Fruit fly (Drosophila melanogaster) whole organism, adult: Measurements from ENCODE around the gene CG9331.

Experiments used
- CG11617 ChIP-seq: fragments of 200-800 bp; sonication (Bioruptor generic); optimal IDR thresholded peaks from 2 replicates; lab custom pipeline; 2017; ENCODE audit warnings: mild to moderate bottlenecking, missing biosample characterization, missing genetic modification reagents, missing genetic modification characterization
- CG12768 ChIP-seq: fragments of 200-800 bp; sonication (Bioruptor generic); optimal IDR thresholded peaks from 2 replicates; lab custom pipeline; 2017; ENCODE audit warnings: missing biosample characterization, missing genetic modification characterization, mild to moderate bottlenecking, moderate library complexity, missing genetic modification reagents
- CG14711 ChIP-seq: fragments of 200-800 bp; sonication (Bioruptor generic); optimal IDR thresholded peaks from 2 replicates; lab custom pipeline; 2018; ENCODE audit warnings: missing biosample characterization, mild to moderate bottlenecking, missing genetic modification characterization, moderate library complexity
- CG1620 ChIP-seq: fragments of 200-800 bp; sonication (Bioruptor generic); optimal IDR thresholded peaks from 2 replicates; lab custom pipeline; 2016; ENCODE audit warnings: missing biosample characterization, missing genetic modification characterization
- CG33017 ChIP-seq: fragments of 200-800 bp; sonication (Bioruptor generic); optimal IDR thresholded peaks from 2 replicates; lab custom pipeline; 2018; ENCODE audit warnings: missing biosample characterization, mild to moderate bottlenecking, missing genetic modification characterization, moderate library complexity
- CG5204 ChIP-seq: fragments of 200-800 bp; sonication (Bioruptor generic); optimal IDR thresholded peaks from 2 replicates; lab custom pipeline; 2016; ENCODE audit warnings: missing biosample characterization, missing genetic modification characterization
- CG7045 ChIP-seq: fragments of 200-800 bp; sonication (Bioruptor generic); optimal IDR thresholded peaks from 2 replicates; lab custom pipeline; 2017; ENCODE audit warnings: missing biosample characterization, mild to moderate bottlenecking, missing genetic modification characterization
- CG7101 ChIP-seq: fragments of 200-800 bp; sonication (Bioruptor generic); optimal IDR thresholded peaks from 2 replicates; lab custom pipeline; 2018; ENCODE audit warnings: missing biosample characterization, mild to moderate bottlenecking, missing genetic modification characterization, moderate library complexity
- Clk ChIP-seq: fragments of 200-800 bp; sonication (Bioruptor generic); optimal IDR thresholded peaks from 2 replicates; lab custom pipeline; 2017; ENCODE audit warnings: missing biosample characterization, missing genetic modification characterization
- Crg-1 ChIP-seq: fragments of 200-800 bp; sonication (Bioruptor generic); optimal IDR thresholded peaks from 2 replicates; lab custom pipeline; 2016; ENCODE audit warnings: missing biosample characterization, missing genetic modification characterization
- Hr96 ChIP-seq: fragments of 200-800 bp; sonication (Bioruptor generic); optimal IDR thresholded peaks from 2 replicates; lab custom pipeline; 2016; ENCODE audit warnings: missing biosample characterization, missing genetic modification characterization
- Mnt ChIP-seq: fragments of 200-800 bp; sonication (Bioruptor generic); optimal IDR thresholded peaks from 2 replicates; lab custom pipeline; 2016; ENCODE audit warnings: missing biosample characterization, mild to moderate bottlenecking, missing genetic modification characterization
- bab1 ChIP-seq: fragments of 200-800 bp; sonication (Bioruptor generic); optimal IDR thresholded peaks from 3 replicates; lab custom pipeline; 2019; ENCODE audit warnings: missing biosample characterization, mild to moderate bottlenecking, missing genetic modification characterization, moderate library complexity
- cic ChIP-seq: fragments of 200-800 bp; sonication (Bioruptor generic); optimal IDR thresholded peaks from 2 replicates; lab custom pipeline; 2017; ENCODE audit warnings: missing biosample characterization, mild to moderate bottlenecking, missing genetic modification characterization, moderate library complexity
- cnc ChIP-seq, 2 experiments: fragments of >200 bp; optimal IDR thresholded peaks; 2 replicates each; lab custom pipeline; 2017
- kay ChIP-seq: fragments of 200-800 bp; sonication (Bioruptor generic); peaks from one replicate; lab custom pipeline; 2016; ENCODE audit warnings: missing biosample characterization, missing genetic modification characterization, borderline replicate concordance
- ovo ChIP-seq: fragments of 200-800 bp; sonication (Bioruptor generic); optimal IDR thresholded peaks from 2 replicates; lab custom pipeline; 2016; ENCODE audit warnings: missing biosample characterization, missing genetic modification characterization
- pad ChIP-seq: fragments of 200-800 bp; sonication (Bioruptor generic); optimal IDR thresholded peaks from 3 replicates; lab custom pipeline; 2017; ENCODE audit warnings: missing biosample characterization, missing genetic modification characterization, mild to moderate bottlenecking, moderate library complexity, missing genetic modification reagents
- tj ChIP-seq: fragments of 200-800 bp; sonication (Bioruptor generic); optimal IDR thresholded peaks from 3 replicates; lab custom pipeline; 2017; ENCODE audit warnings: missing biosample characterization, mild to moderate bottlenecking, missing genetic modification characterization, moderate library complexity
- toe ChIP-seq: fragments of 200-800 bp; sonication (Bioruptor generic); optimal IDR thresholded peaks from 2 replicates; lab custom pipeline; 2016; ENCODE audit warnings: missing biosample characterization, missing genetic modification characterization

The CG9331 gene

dm6 chr2L:20837885-20838284, 15.3 kb downstream of the CG9331 start, which contains the start of gene Spn38F:
Gene Spn38F (minus strand): TSS chr2L:20837985.
- TF ChIP-seq CG14711 (tag; lab: Kevin White, UChicago) (no peak), CG7101 (no peak), Mnt (GFP tag; lab: Kevin White, UChicago) (no peak), CG1620 (GFP tag; lab: Kevin White, UChicago) (no peak), CG5204 (no peak), tj (GFP tag; lab: Kevin White, UChicago) (no peak), pad (GFP tag; lab: Kevin White, UChicago) (no peak), CG33017 (tag; lab: Kevin White, UChicago) (no peak), Crg-1 (no peak), Clk (GFP tag; lab: Kevin White, UChicago) (no peak), cic (GFP tag; lab: Kevin White, UChicago) (no peak), CG11617 (GFP tag; lab: Kevin White, UChicago) (no peak), toe (GFP tag; lab: Kevin White, UChicago) (no peak), cnc (optimal IDR thresholded peaks at IDR 0.05; lab: Kevin White, UChicago) (no peak), bab1 (GFP tag; lab: Kevin White, UChicago) (no peak), CG7045 (GFP tag; lab: Kevin White, UChicago) (no peak), kay (no peak), Hr96 (GFP tag; lab: Kevin White, UChicago) (no peak), CG12768 (no peak)

DNA sequence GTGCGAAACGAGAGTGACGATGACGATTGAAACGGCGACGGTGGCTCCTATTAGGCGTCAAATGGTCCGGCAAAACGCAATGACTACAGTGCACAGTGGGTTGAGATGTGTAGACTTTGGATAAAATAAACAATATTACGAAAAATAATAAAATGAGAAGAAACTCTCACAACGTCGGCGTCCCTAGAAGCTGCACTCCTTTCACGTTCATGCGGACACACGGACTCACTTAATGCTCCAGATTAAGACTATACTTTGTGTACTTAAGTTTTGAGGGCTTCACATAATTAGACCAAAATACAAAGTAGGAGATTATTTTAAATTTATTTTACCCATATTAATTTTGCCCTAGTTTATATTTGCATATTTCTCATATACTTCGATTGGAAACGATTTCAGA, 17.4 kb downstream of the CG9331 start:
- TF ChIP-seq cic (GFP tag; lab: Kevin White, UChicago) (no peak), CG33017 (tag; lab: Kevin White, UChicago) (no peak), CG7101 (no peak), CG14711 (tag; lab: Kevin White, UChicago) (no peak)

dm6 chr2L:20840462-20841038, 17.9 kb downstream of the CG9331 start, which contains the start of gene CG31676:
Gene CG31676 (plus strand): TSS chr2L:20840750.
- TF ChIP-seq kay (peak; percentile 50), CG14711 (tag; lab: Kevin White, UChicago) (no peak)

DNA sequence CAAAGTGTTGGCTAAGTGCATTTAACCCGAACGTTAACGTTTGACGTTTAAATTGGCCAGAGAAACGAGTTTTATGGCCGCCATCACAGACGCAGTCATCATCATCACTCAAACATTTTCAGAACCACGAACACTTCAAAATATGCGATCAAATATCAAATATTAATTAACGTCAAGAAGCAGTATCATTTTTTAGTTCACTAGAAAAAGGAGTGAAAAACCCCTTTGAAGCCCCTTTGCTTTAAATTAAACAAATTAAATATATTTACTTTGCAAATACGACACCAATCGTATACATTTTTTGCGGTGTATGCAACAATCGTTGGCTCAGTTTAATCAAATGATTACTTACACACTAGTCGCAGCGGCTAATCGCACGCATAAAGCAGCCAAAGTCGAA, 21.8 kb downstream of the CG9331 start:
- TF ChIP-seq CG14711 (tag; lab: Kevin White, UChicago) (no peak), kay (no peak), CG7045 (GFP tag; lab: Kevin White, UChicago) (no peak), Hr96 (GFP tag; lab: Kevin White, UChicago) (no peak), CG1620 (GFP tag; lab: Kevin White, UChicago) (no peak), CG7101 (no peak), CG12768 (no peak), cnc (optimal IDR thresholded peaks at IDR 0.05; lab: Kevin White, UChicago) (no peak), CG33017 (tag; lab: Kevin White, UChicago) (no peak), tj (GFP tag; lab: Kevin White, UChicago) (no peak), Crg-1 (no peak), bab1 (GFP tag; lab: Kevin White, UChicago) (no peak), toe (GFP tag; lab: Kevin White, UChicago) (no peak), CG11617 (GFP tag; lab: Kevin White, UChicago) (no peak), pad (GFP tag; lab: Kevin White, UChicago) (no peak), Clk (GFP tag; lab: Kevin White, UChicago) (no peak)

- no peak for TF ChIP-seq Mnt (GFP tag; lab: Kevin White, UChicago)
- TF ChIP-seq CG7045 (GFP tag; lab: Kevin White, UChicago), result no peak
- no peak for TF ChIP-seq CG7101
- TF ChIP-seq kay, result no peak
- TF ChIP-seq pad (GFP tag; lab: Kevin White, UChicago), result no peak
- no peak for TF ChIP-seq ovo (GFP tag; lab: Kevin White, UChicago)
- no peak for TF ChIP-seq bab1 (GFP tag; lab: Kevin White, UChicago)
- no peak for TF ChIP-seq Crg-1
- no peak for TF ChIP-seq CG11617 (GFP tag; lab: Kevin White, UChicago)
- no peak for TF ChIP-seq Clk (GFP tag; lab: Kevin White, UChicago)
- no peak for TF ChIP-seq cnc (optimal IDR thresholded peaks at IDR 0.05; lab: Kevin White, UChicago)
- TF ChIP-seq CG1620 (GFP tag; lab: Kevin White, UChicago), result no peak
These were observed 26.4 kb downstream of the CG9331 start, which contains the start of gene CG14402 for dm6 chr2L:20849000-20849399. Gene CG14402 (plus strand): TSS chr2L:20849300.

DNA sequence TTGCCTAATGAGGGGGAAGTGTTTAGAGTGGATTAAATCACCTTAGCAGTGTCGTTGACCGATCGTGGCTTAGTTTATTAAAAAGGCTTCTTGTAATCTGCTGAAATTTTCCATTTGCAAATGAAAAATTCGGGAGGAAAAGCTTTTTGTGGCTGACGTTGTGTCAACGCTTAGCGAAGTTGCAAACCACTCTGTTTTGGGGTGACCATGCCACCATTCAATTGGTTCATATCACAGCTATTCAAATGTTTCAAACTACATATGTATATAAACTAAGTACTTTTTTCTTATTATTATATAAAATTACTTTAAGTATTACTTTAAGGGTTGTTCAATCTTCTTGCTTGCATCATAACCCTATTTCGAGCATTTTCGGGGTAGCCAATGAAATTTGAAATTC, 29.0 kb downstream of the CG9331 start:
- TF ChIP-seq cnc (optimal IDR thresholded peaks at IDR 0.05; lab: Kevin White, UChicago) (no peak), ovo (GFP tag; lab: Kevin White, UChicago) (no peak), cic (GFP tag; lab: Kevin White, UChicago) (no peak), Mnt (GFP tag; lab: Kevin White, UChicago) (no peak), CG5204 (no peak), CG33017 (tag; lab: Kevin White, UChicago) (no peak), toe (GFP tag; lab: Kevin White, UChicago) (no peak), Clk (GFP tag; lab: Kevin White, UChicago) (no peak), CG7101 (no peak), CG7045 (GFP tag; lab: Kevin White, UChicago) (no peak), Crg-1 (no peak), CG12768 (no peak), pad (GFP tag; lab: Kevin White, UChicago) (no peak), CG11617 (GFP tag; lab: Kevin White, UChicago) (no peak), CG1620 (GFP tag; lab: Kevin White, UChicago) (no peak), bab1 (GFP tag; lab: Kevin White, UChicago) (no peak)
